Fruit fly (Drosophila melanogaster) whole organism, prepupa: Measurements from ENCODE around the gene e.

Source experiments
- Blimp-1 ChIP-seq: fragments of 200-800 bp; sonication (Bioruptor generic); optimal IDR thresholded peaks from 3 replicates; lab custom pipeline; 2017; ENCODE audit warnings: missing biosample characterization, missing genetic modification characterization, mild to moderate bottlenecking, moderate library complexity, missing genetic modification reagents
- CG10669 ChIP-seq: fragments of 200-800 bp; sonication (Bioruptor generic); optimal IDR thresholded peaks from 3 replicates; lab custom pipeline; 2018; ENCODE audit warnings: missing biosample characterization, mild to moderate bottlenecking, missing genetic modification characterization, moderate library complexity
- CG11294 ChIP-seq: fragments of 200-800 bp; sonication (Bioruptor generic); IDR thresholded peaks from 2 replicates; pipeline ENCODE4 v1.3.6; 2022; ENCODE audit warnings: missing biosample characterization, missing genetic modification characterization
- CG11762 ChIP-seq: fragments of 200-800 bp; sonication (Bioruptor generic); optimal IDR thresholded peaks from 3 replicates; lab custom pipeline; 2016; ENCODE audit warnings: missing biosample characterization, missing genetic modification characterization; ENCODE audit not compliant: insufficient read depth
- CG15336 ChIP-seq: fragments of 200-800 bp; sonication (Bioruptor generic); IDR thresholded peaks from 2 replicates; pipeline ENCODE4 v1.3.6; 2022; ENCODE audit warnings: missing biosample characterization, missing genetic modification characterization
- CG1621 ChIP-seq: fragments of 200-800 bp; sonication (Bioruptor generic); optimal IDR thresholded peaks from 3 replicates; lab custom pipeline; 2018; ENCODE audit warnings: missing biosample characterization, mild to moderate bottlenecking, missing genetic modification characterization
- CG16779 ChIP-seq: fragments of 200-800 bp; sonication (Bioruptor generic); optimal IDR thresholded peaks from 3 replicates; lab custom pipeline; 2017; ENCODE audit warnings: missing biosample characterization, mild to moderate bottlenecking, missing genetic modification characterization
- CG3032 ChIP-seq: fragments of 200-800 bp; optimal IDR thresholded peaks from 2 replicates; lab custom pipeline; 2019; ENCODE audit warnings: missing biosample characterization, mild to moderate bottlenecking, missing genetic modification characterization, moderate library complexity
- CG31627 ChIP-seq: fragments of 200-800 bp; sonication (Bioruptor generic); optimal IDR thresholded peaks from 3 replicates; lab custom pipeline; 2016; ENCODE audit warnings: missing biosample characterization, missing genetic modification characterization
- CG32006 ChIP-seq: fragments of 200-800 bp; sonication (Bioruptor generic); optimal IDR thresholded peaks from 3 replicates; lab custom pipeline; 2017; ENCODE audit warnings: missing biosample characterization, mild to moderate bottlenecking, missing genetic modification characterization
- CG3919 ChIP-seq: fragments of 200-800 bp; sonication (Bioruptor generic); optimal IDR thresholded peaks from 3 replicates; lab custom pipeline; 2016; ENCODE audit warnings: missing biosample characterization, missing genetic modification characterization
- CG4318 ChIP-seq: fragments of 200-800 bp; sonication (Bioruptor generic); optimal IDR thresholded peaks from 3 replicates; lab custom pipeline; 2017; ENCODE audit warnings: missing biosample characterization, mild to moderate bottlenecking, missing genetic modification characterization
- CG6163 ChIP-seq: fragments of 200-800 bp; sonication (Bioruptor generic); IDR thresholded peaks from 3 replicates; pipeline ENCODE4 v1.3.6; 2022; ENCODE audit warnings: missing biosample characterization, missing genetic modification characterization
- CG6276 ChIP-seq: fragments of 200-800 bp; sonication (Bioruptor generic); optimal IDR thresholded peaks from 2 replicates; lab custom pipeline; 2017; ENCODE audit warnings: missing biosample characterization, mild to moderate bottlenecking, missing genetic modification characterization
- CG6792 ChIP-seq: fragments of 200-800 bp; sonication (Bioruptor generic); optimal IDR thresholded peaks from 3 replicates; lab custom pipeline; 2016; ENCODE audit warnings: missing biosample characterization, missing genetic modification characterization
- CG6808 ChIP-seq: fragments of 200-800 bp; sonication (Bioruptor generic); optimal IDR thresholded peaks from 3 replicates; lab custom pipeline; 2017; ENCODE audit warnings: missing biosample characterization, missing genetic modification characterization, mild to moderate bottlenecking, moderate library complexity, missing genetic modification reagents
- CG6854 ChIP-seq: fragments of 200-800 bp; sonication (Bioruptor generic); optimal IDR thresholded peaks from 2 replicates; lab custom pipeline; 2017; ENCODE audit warnings: missing biosample characterization, mild to moderate bottlenecking, missing genetic modification characterization
- CG8319 ChIP-seq: fragments of 200-800 bp; sonication (Bioruptor generic); optimal IDR thresholded peaks from 3 replicates; lab custom pipeline; 2016; ENCODE audit warnings: missing biosample characterization, missing genetic modification characterization
- CG8632 ChIP-seq: fragments of 200-800 bp; sonication (Bioruptor generic); optimal IDR thresholded peaks from 3 replicates; lab custom pipeline; 2016; ENCODE audit warnings: missing biosample characterization, missing genetic modification characterization
- Eip75B ChIP-seq: fragments of 200-800 bp; sonication (Bioruptor generic); optimal IDR thresholded peaks from 3 replicates; lab custom pipeline; 2016; ENCODE audit warnings: missing biosample characterization, missing genetic modification characterization
- Eip78C ChIP-seq: fragments of 200-800 bp; sonication (Bioruptor generic); peaks from one replicate; lab custom pipeline; 2016; ENCODE audit warnings: missing biosample characterization, missing genetic modification characterization
- Eip93F ChIP-seq: fragments of 200-800 bp; sonication (Bioruptor generic); optimal IDR thresholded peaks from 2 replicates; lab custom pipeline; 2016; ENCODE audit warnings: missing biosample characterization, mild to moderate bottlenecking, missing genetic modification characterization
- Ets21C ChIP-seq: fragments of 200-800 bp; sonication (Bioruptor generic); optimal IDR thresholded peaks from 3 replicates; lab custom pipeline; 2016; ENCODE audit warnings: missing biosample characterization, missing genetic modification characterization
- Ets96B ChIP-seq: fragments of 200-800 bp; optimal IDR thresholded peaks from 2 replicates; lab custom pipeline; 2019; ENCODE audit warnings: missing biosample characterization, mild to moderate bottlenecking, missing genetic modification characterization, moderate library complexity
- Gug ChIP-seq: fragments of 200-800 bp; sonication (Bioruptor generic); IDR thresholded peaks from 2 replicates; pipeline ENCODE4 v1.3.6; 2022; ENCODE audit warnings: missing biosample characterization, missing genetic modification characterization
- Hr38 ChIP-seq: sonication (Bioruptor generic); optimal IDR thresholded peaks from 2 replicates; lab custom pipeline; 2016; ENCODE audit warnings: missing biosample characterization, missing genetic modification characterization
- Hr4 ChIP-seq: fragments of 200-800 bp; sonication (Bioruptor generic); optimal IDR thresholded peaks from 3 replicates; lab custom pipeline; 2016; ENCODE audit warnings: missing biosample characterization, missing genetic modification characterization
- Lpt ChIP-seq: fragments of 200-800 bp; sonication (Bioruptor generic); optimal IDR thresholded peaks from 3 replicates; lab custom pipeline; 2016; ENCODE audit warnings: missing biosample characterization, missing genetic modification characterization
- Met ChIP-seq: fragments of 200-800 bp; sonication (Bioruptor generic); optimal IDR thresholded peaks from 3 replicates; lab custom pipeline; 2016; ENCODE audit warnings: missing biosample characterization, missing genetic modification characterization
- OdsH ChIP-seq: fragments of 200-800 bp; sonication (Bioruptor generic); optimal IDR thresholded peaks from 3 replicates; lab custom pipeline; 2016; ENCODE audit warnings: missing biosample characterization, missing genetic modification characterization
- Smox ChIP-seq: fragments of 200-800 bp; sonication (Bioruptor generic); optimal IDR thresholded peaks from 3 replicates; lab custom pipeline; 2016; ENCODE audit warnings: missing biosample characterization, missing genetic modification characterization
- Sox102F ChIP-seq: fragments of 200-800 bp; sonication (Bioruptor generic); optimal IDR thresholded peaks from 2 replicates; lab custom pipeline; 2016; ENCODE audit warnings: missing biosample characterization, mild to moderate bottlenecking, missing genetic modification characterization
- Sox14 ChIP-seq: fragments of 200-800 bp; sonication (Bioruptor generic); optimal IDR thresholded peaks from 3 replicates; lab custom pipeline; 2016; ENCODE audit warnings: missing biosample characterization, missing genetic modification characterization
- Sox15 ChIP-seq: fragments of 200-800 bp; sonication (Bioruptor generic); optimal IDR thresholded peaks from 3 replicates; lab custom pipeline; 2016; ENCODE audit warnings: missing biosample characterization, missing genetic modification characterization
- achi ChIP-seq: fragments of 200-800 bp; sonication (Bioruptor generic); optimal IDR thresholded peaks from 3 replicates; lab custom pipeline; 2016; ENCODE audit warnings: missing biosample characterization, missing genetic modification characterization
- dac ChIP-seq: fragments of 200-800 bp; sonication (Bioruptor generic); optimal IDR thresholded peaks from 2 replicates; lab custom pipeline; 2017; ENCODE audit warnings: missing biosample characterization, mild to moderate bottlenecking, missing genetic modification characterization
- dsx ChIP-seq: fragments of 200-800 bp; optimal IDR thresholded peaks from 3 replicates; lab custom pipeline; 2019; ENCODE audit warnings: missing biosample characterization, mild to moderate bottlenecking, missing genetic modification characterization, moderate library complexity; ENCODE audit not compliant: poor library complexity, severe bottlenecking
- eg ChIP-seq: fragments of 200-800 bp; sonication (Bioruptor generic); IDR thresholded peaks from 3 replicates; pipeline ENCODE4 v1.3.6; 2022; ENCODE audit warnings: missing biosample characterization, missing genetic modification characterization
- fd59A ChIP-seq: fragments of 200-800 bp; sonication (Bioruptor generic); optimal IDR thresholded peaks from 2 replicates; lab custom pipeline; 2017; ENCODE audit warnings: missing biosample characterization, mild to moderate bottlenecking, missing genetic modification characterization, missing genetic modification reagents
- fkh ChIP-seq: fragments of 200-800 bp; sonication (Bioruptor generic); optimal IDR thresholded peaks from 3 replicates; lab custom pipeline; 2017; ENCODE audit warnings: missing biosample characterization, mild to moderate bottlenecking, missing genetic modification characterization, moderate library complexity
- net ChIP-seq: fragments of 200-800 bp; sonication (Bioruptor generic); optimal IDR thresholded peaks from 3 replicates; lab custom pipeline; 2016; ENCODE audit warnings: missing biosample characterization, missing genetic modification characterization
- pdm3 ChIP-seq: fragments of 200-800 bp; sonication (Bioruptor generic); optimal IDR thresholded peaks from 3 replicates; lab custom pipeline; 2016; ENCODE audit warnings: missing biosample characterization, missing genetic modification characterization
- salr ChIP-seq, 2 experiments: fragments of 200-800 bp; sonication (Bioruptor generic); optimal IDR thresholded peaks; 3 replicates each; lab custom pipeline; 2016 to 2018; ENCODE audit warnings: missing biosample characterization in 2 of 2, missing genetic modification characterization in 2 of 2, mild to moderate bottlenecking in 1 of 2
- svp ChIP-seq: fragments of 200-800 bp; sonication (Bioruptor generic); peaks from one replicate; lab custom pipeline; 2016; ENCODE audit warnings: missing biosample characterization, missing genetic modification characterization
- topi ChIP-seq: fragments of 200-800 bp; sonication (Bioruptor generic); optimal IDR thresholded peaks from 3 replicates; lab custom pipeline; 2016; ENCODE audit warnings: missing biosample characterization, missing genetic modification characterization
- vri ChIP-seq: fragments of 200-800 bp; sonication (Bioruptor generic); optimal IDR thresholded peaks from 3 replicates; lab custom pipeline; 2016; ENCODE audit warnings: missing biosample characterization, mild to moderate bottlenecking, missing genetic modification characterization

e gene

dm6 chr3R:21203135-21203534 lies 33.8 kb downstream of the e start:
- TF ChIP-seq fkh (no peak), topi (GFP tag; lab: Kevin White, UChicago) (no peak), Sox102F (GFP tag; lab: Kevin White, UChicago) (no peak), Eip93F (GFP tag; lab: Kevin White, UChicago) (no peak), svp (GFP tag; lab: Kevin White, UChicago) (peak; percentile 74), OdsH (GFP tag; lab: Kevin White, UChicago) (no peak), CG11762 (GFP tag; lab: Kevin White, UChicago) (no peak), fd59A (GFP tag; lab: Kevin White, UChicago) (no peak), Smox (GFP tag; lab: Kevin White, UChicago) (no peak), Blimp-1 (GFP tag; lab: Kevin White, UChicago) (no peak), Hr38 (GFP tag; lab: Kevin White, UChicago) (no peak), CG8319 (GFP tag; lab: Kevin White, UChicago) (no peak), CG15336 (GFP tag; lab: Robert Waterston, UW) (no peak), Eip78C (peak; percentile 52), Gug (GFP tag; lab: Robert Waterston, UW) (no peak), CG6163 (GFP tag; lab: Robert Waterston, UW) (no peak), CG8632 (GFP tag; lab: Kevin White, UChicago) (no peak), CG3032 (tag; lab: Kevin White, UChicago) (no peak), Sox14 (GFP tag; lab: Kevin White, UChicago) (peak; percentile 28), Ets96B (no peak), CG31627 (no peak), CG1621 (tag; lab: Kevin White, UChicago) (no peak), vri (GFP tag; lab: Kevin White, UChicago) (peak; percentile 82), CG10669 (GFP tag; lab: Kevin White, UChicago) (no peak), CG6792 (GFP tag; lab: Kevin White, UChicago) (no peak), Lpt (no peak)

- TF ChIP-seq CG11762 (GFP tag; lab: Kevin White, UChicago) (no peak), Ets21C (GFP tag; lab: Kevin White, UChicago) (no peak), CG6854 (GFP tag; lab: Kevin White, UChicago) (no peak), svp (GFP tag; lab: Kevin White, UChicago) (peak; percentile 78), fd59A (GFP tag; lab: Kevin White, UChicago) (no peak), Eip75B (GFP tag; lab: Kevin White, UChicago) (no peak), CG8319 (GFP tag; lab: Kevin White, UChicago) (no peak), CG3032 (tag; lab: Kevin White, UChicago) (no peak), pdm3 (no peak)
These were observed 35.4 kb downstream of the e start for dm6 chr3R:21201627-21202026.

dm6 chr3R:21199953-21200368 lies 37.0 kb downstream of the e start:
- TF ChIP-seq dsx (peak; percentile 66), svp (GFP tag; lab: Kevin White, UChicago) (peak; percentile 93), CG3032 (tag; lab: Kevin White, UChicago) (peak; percentile 49), salr (GFP tag; optimal IDR thresholded peaks at IDR 0.05; lab: Kevin White, UChicago) (peak; percentile 44 to 54), Met (GFP tag; lab: Kevin White, UChicago) (peak; percentile 62), eg (GFP tag; lab: Robert Waterston, UW) (peak; percentile 75), CG6276 (GFP tag; lab: Kevin White, UChicago) (peak; percentile 46), achi (GFP tag; lab: Kevin White, UChicago) (peak; percentile 76), Gug (GFP tag; lab: Robert Waterston, UW) (peak; percentile 67), Hr4 (GFP tag; lab: Kevin White, UChicago) (peak; percentile 85), CG4318 (GFP tag; lab: Kevin White, UChicago) (peak; percentile 67), CG31627 (peak; percentile 62), CG3919 (peak; percentile 55), Sox15 (GFP tag; lab: Kevin White, UChicago) (peak; percentile 25), CG6854 (GFP tag; lab: Kevin White, UChicago) (no peak), Lpt (peak; percentile 35), CG11294 (GFP tag; lab: Robert Waterston, UW) (peak; percentile 64; the same call in 1 of the 2 replicates), net (GFP tag; lab: Kevin White, UChicago) (peak; percentile 83), Eip93F (GFP tag; lab: Kevin White, UChicago) (peak; percentile 58), dac (GFP tag; lab: Kevin White, UChicago) (peak; percentile 39), OdsH (GFP tag; lab: Kevin White, UChicago) (peak; percentile 78), CG11762 (GFP tag; lab: Kevin White, UChicago) (peak; percentile 63), CG6808 (GFP tag; lab: Kevin White, UChicago) (peak; percentile 8), Sox102F (GFP tag; lab: Kevin White, UChicago) (peak; percentile 42), CG16779 (tag; lab: Kevin White, UChicago) (peak; percentile 42), CG15336 (GFP tag; lab: Robert Waterston, UW) (peak; percentile 88), Smox (GFP tag; lab: Kevin White, UChicago) (peak; percentile 56), CG32006 (GFP tag; lab: Kevin White, UChicago) (peak; percentile 88), CG10669 (GFP tag; lab: Kevin White, UChicago) (peak; percentile 31)
